Fruit fly (Drosophila melanogaster): ENCODE results near the gene Csk.

The Csk gene

dm6 chr3R:11656614-11657216, 6.2 kb upstream of the Csk start (continued):
- peak; percentile 99 for TF ChIP-seq Hr4 (GFP tag; optimal IDR thresholded peaks at IDR 0.05)
- peak; percentile 98 for TF ChIP-seq dsx (GFP tag; optimal IDR thresholded peaks at IDR 0.05; ENCODE audit: poor library complexity, severe bottlenecking)
- TF ChIP-seq CG8119 (GFP tag; IDR thresholded peaks at IDR 0.05), result peak; percentile 99
- peak; percentile 99 for TF ChIP-seq CG3919 (GFP tag; optimal IDR thresholded peaks at IDR 0.05)
- peak; percentile 99 for TF ChIP-seq acj6 (GFP tag; optimal IDR thresholded peaks at IDR 0.05)
- peak; percentile 17 for TF ChIP-seq fkh (GFP tag; optimal IDR thresholded peaks at IDR 0.05)
- peak; percentile 99 for TF ChIP-seq OdsH (GFP tag; optimal IDR thresholded peaks at IDR 0.05)
- peak; percentile 86 for TF ChIP-seq Blimp-1 (GFP tag; optimal IDR thresholded peaks at IDR 0.05)
- TF ChIP-seq CG32006 (GFP tag; optimal IDR thresholded peaks at IDR 0.05), result peak; percentile 99
- peak; percentile 98 for TF ChIP-seq salr (GFP tag; optimal IDR thresholded peaks at IDR 0.05)
- peak; percentile 99 for TF ChIP-seq Eip75B (GFP tag; optimal IDR thresholded peaks at IDR 0.05)
- peak; percentile 99 for TF ChIP-seq CG6276 (GFP tag; optimal IDR thresholded peaks at IDR 0.05)
- peak; percentile 98 to 99 for TF ChIP-seq ss (GFP tag; optimal IDR thresholded peaks at IDR 0.05)
- peak; percentile 93 for TF ChIP-seq CG6854 (GFP tag; optimal IDR thresholded peaks at IDR 0.05)
- peak; percentile 98 for TF ChIP-seq Sox15 (GFP tag; optimal IDR thresholded peaks at IDR 0.05)
- peak; percentile 99 for TF ChIP-seq CG10669 (GFP tag; optimal IDR thresholded peaks at IDR 0.05)
- TF ChIP-seq Hr38 (GFP tag; optimal IDR thresholded peaks at IDR 0.05), result peak; percentile 83
- TF ChIP-seq pdm3 (GFP tag; optimal IDR thresholded peaks at IDR 0.05), result peak; percentile 99
- peak; percentile 99 for TF ChIP-seq net (GFP tag; optimal IDR thresholded peaks at IDR 0.05)
- peak; percentile 99 for TF ChIP-seq Sox14 (GFP tag; optimal IDR thresholded peaks at IDR 0.05)
- peak; percentile 99 for TF ChIP-seq lz (GFP tag; optimal IDR thresholded peaks at IDR 0.05)
- peak; percentile 98 for TF ChIP-seq CG16779 (tag; optimal IDR thresholded peaks at IDR 0.05)
- peak; percentile 97 for TF ChIP-seq CG9139 (GFP tag; optimal IDR thresholded peaks at IDR 0.05)
- peak; percentile 98 for TF ChIP-seq CG34406 (GFP tag; optimal IDR thresholded peaks at IDR 0.05)
- TF ChIP-seq CG6792 (GFP tag; optimal IDR thresholded peaks at IDR 0.05), result peak; percentile 99
- TF ChIP-seq topi (GFP tag; optimal IDR thresholded peaks at IDR 0.05), result peak; percentile 99
- peak; percentile 98 for TF ChIP-seq CG6808 (GFP tag; optimal IDR thresholded peaks at IDR 0.05)

dm6 chr3R:11655873-11656374, 5.4 kb upstream of the Csk start, which contains the start of gene CG42327:
CG42327 (plus strand) TSS chr3R:11656149.
- TF ChIP-seq CG6163 (GFP tag; IDR thresholded peaks at IDR 0.05), result peak; percentile 99
- TF ChIP-seq CG10631 (GFP tag; optimal IDR thresholded peaks at IDR 0.05), result peak; percentile 97
- peak; percentile 98 for TF ChIP-seq OdsH (GFP tag; optimal IDR thresholded peaks at IDR 0.05)
- TF ChIP-seq CG11902 (GFP tag; optimal IDR thresholded peaks at IDR 0.05), result peak; percentile 81
- peak; percentile 90 for TF ChIP-seq CG31627 (GFP tag; optimal IDR thresholded peaks at IDR 0.05)
- TF ChIP-seq CG8119 (GFP tag; IDR thresholded peaks at IDR 0.05), result peak; percentile 99
- TF ChIP-seq Hr39 (GFP tag; optimal IDR thresholded peaks at IDR 0.05), result peak; percentile 86
- peak; percentile 97 for TF ChIP-seq CG3919 (GFP tag; optimal IDR thresholded peaks at IDR 0.05)
- TF ChIP-seq Hr4 (GFP tag; optimal IDR thresholded peaks at IDR 0.05), result peak; percentile 97
- TF ChIP-seq topi (GFP tag; optimal IDR thresholded peaks at IDR 0.05), result peak; percentile 93
- TF ChIP-seq fd85E (GFP tag; optimal IDR thresholded peaks at IDR 0.05), result peak; percentile 80
- TF ChIP-seq CG7368 (GFP tag; optimal IDR thresholded peaks at IDR 0.05), result peak; percentile 95
- TF ChIP-seq CG6276 (GFP tag; optimal IDR thresholded peaks at IDR 0.05), result peak; percentile 95
- peak; percentile 92 for TF ChIP-seq Gug (GFP tag; IDR thresholded peaks at IDR 0.05)
- TF ChIP-seq CG11762 (GFP tag; optimal IDR thresholded peaks at IDR 0.05; ENCODE audit: insufficient read depth), result peak; percentile 94
- peak; percentile 98 for TF ChIP-seq Lpt (GFP tag; optimal IDR thresholded peaks at IDR 0.05)
- TF ChIP-seq CG10669 (GFP tag; optimal IDR thresholded peaks at IDR 0.05), result peak; percentile 93
- peak; percentile 91 for TF ChIP-seq lz (GFP tag; optimal IDR thresholded peaks at IDR 0.05)
- TF ChIP-seq Ets21C (GFP tag; optimal IDR thresholded peaks at IDR 0.05), result peak; percentile 87
- peak; percentile 83 for TF ChIP-seq CG6808 (GFP tag; optimal IDR thresholded peaks at IDR 0.05)
- TF ChIP-seq CG8632 (GFP tag; optimal IDR thresholded peaks at IDR 0.05), result peak; percentile 93
- TF ChIP-seq Hr38 (GFP tag; optimal IDR thresholded peaks at IDR 0.05), result no peak
- TF ChIP-seq Sox15 (GFP tag; optimal IDR thresholded peaks at IDR 0.05), result peak; percentile 80
- TF ChIP-seq CG3032 (tag; optimal IDR thresholded peaks at IDR 0.05), result peak; percentile 88
- peak; percentile 90 for TF ChIP-seq cyc (GFP tag; optimal IDR thresholded peaks at IDR 0.05)
- peak; percentile 94 for TF ChIP-seq Met (GFP tag; optimal IDR thresholded peaks at IDR 0.05)
- TF ChIP-seq Sox102F (GFP tag; optimal IDR thresholded peaks at IDR 0.05), result peak; percentile 96
- peak; percentile 95 for TF ChIP-seq CG6792 (GFP tag; optimal IDR thresholded peaks at IDR 0.05)
- TF ChIP-seq CG4318 (GFP tag; optimal IDR thresholded peaks at IDR 0.05), result peak; percentile 97
- peak; percentile 98 for TF ChIP-seq net (GFP tag; optimal IDR thresholded peaks at IDR 0.05)
- TF ChIP-seq CG32006 (GFP tag; optimal IDR thresholded peaks at IDR 0.05), result peak; percentile 98
- TF ChIP-seq Smox (GFP tag; optimal IDR thresholded peaks at IDR 0.05), result peak; percentile 93
- TF ChIP-seq CG11294 (GFP tag; IDR thresholded peaks at IDR 0.05), result peak; percentile 90
- TF ChIP-seq Blimp-1 (GFP tag; optimal IDR thresholded peaks at IDR 0.05), result peak; percentile 96
- peak; percentile 98 for TF ChIP-seq eg (GFP tag; IDR thresholded peaks at IDR 0.05)
